Fruit fly (Drosophila melanogaster): ENCODE data around the gene CG32547.

The CG32547 gene

DNA sequence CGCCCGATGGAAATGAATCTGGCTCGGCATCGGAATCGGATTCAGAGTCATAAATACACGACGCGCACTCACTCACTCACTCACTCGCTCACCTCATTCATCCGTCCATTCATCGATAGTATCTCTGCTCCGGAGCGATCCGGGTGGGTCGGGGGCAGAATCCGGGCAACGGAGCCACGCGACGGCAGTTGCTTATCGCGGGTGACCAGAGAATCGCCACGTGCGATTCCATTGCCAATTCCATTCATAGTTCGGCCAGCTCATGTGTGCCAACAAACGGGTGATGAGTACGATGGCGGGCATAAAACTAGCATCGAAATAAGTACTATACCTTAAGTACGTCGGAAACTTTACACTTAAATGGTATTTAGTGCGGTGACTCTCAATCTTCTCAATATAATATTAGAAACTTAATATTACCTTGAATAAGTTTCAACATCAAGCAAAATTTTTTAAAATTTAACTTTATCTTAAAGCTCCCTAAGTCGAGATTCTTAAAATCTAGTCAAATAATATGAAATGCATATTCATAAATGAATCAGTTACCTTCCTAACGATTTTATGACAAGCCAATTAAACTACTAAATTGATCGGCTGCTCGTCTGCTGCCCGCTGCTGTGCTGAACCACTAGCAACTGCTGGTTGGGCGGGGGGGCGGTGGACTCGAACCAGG lies 45.4 kb upstream of the CG32547 start (continued):
- TF ChIP-seq CG10631 (GFP tag; optimal IDR thresholded peaks at IDR 0.05) (peak; percentile 38), CG10669 (GFP tag; optimal IDR thresholded peaks at IDR 0.05) (peak; percentile 50), CG34406 (GFP tag; optimal IDR thresholded peaks at IDR 0.05) (peak; percentile 23), CG3032 (tag; optimal IDR thresholded peaks at IDR 0.05) (peak; percentile 49), CG15336 (GFP tag; IDR thresholded peaks at IDR 0.05) (peak; percentile 61), CG11294 (GFP tag; IDR thresholded peaks at IDR 0.05) (no peak), fd85E (GFP tag; optimal IDR thresholded peaks at IDR 0.05) (no peak), lz (GFP tag; optimal IDR thresholded peaks at IDR 0.05) (peak; percentile 16), spab (GFP tag; optimal IDR thresholded peaks at IDR 0.05) (peak; percentile 58), Ets21C (GFP tag; optimal IDR thresholded peaks at IDR 0.05) (no peak), Blimp-1 (GFP tag; optimal IDR thresholded peaks at IDR 0.05) (no peak), CG8632 (GFP tag; optimal IDR thresholded peaks at IDR 0.05) (peak; percentile 21), CG1621 (tag; optimal IDR thresholded peaks at IDR 0.05) (no peak), esn (GFP tag; optimal IDR thresholded peaks at IDR 0.05) (peak; percentile 41), CG32006 (GFP tag; optimal IDR thresholded peaks at IDR 0.05) (peak; percentile 65), CG6808 (GFP tag; optimal IDR thresholded peaks at IDR 0.05) (peak; percentile 58), CG8119 (GFP tag; IDR thresholded peaks at IDR 0.05) (peak; percentile 41; the same call in 2 of the 3 replicates), CG16779 (tag; optimal IDR thresholded peaks at IDR 0.05) (peak; percentile 12), Gug (GFP tag; IDR thresholded peaks at IDR 0.05) (no peak), Eip93F (GFP tag; optimal IDR thresholded peaks at IDR 0.05) (no peak), Eip75B (GFP tag; optimal IDR thresholded peaks at IDR 0.05) (peak; percentile 51), fkh (GFP tag; optimal IDR thresholded peaks at IDR 0.05) (no peak), dac (GFP tag; optimal IDR thresholded peaks at IDR 0.05) (no peak), net (GFP tag; optimal IDR thresholded peaks at IDR 0.05) (peak; percentile 52), pdm3 (GFP tag; optimal IDR thresholded peaks at IDR 0.05) (peak; percentile 47), CG6792 (GFP tag; optimal IDR thresholded peaks at IDR 0.05) (peak; percentile 23), salr (GFP tag; optimal IDR thresholded peaks at IDR 0.05) (peak in 1 of 2 experiments; percentile 37), dsx (GFP tag; optimal IDR thresholded peaks at IDR 0.05; ENCODE audit: poor library complexity, severe bottlenecking) (peak; percentile 29), fd59A (GFP tag; optimal IDR thresholded peaks at IDR 0.05) (peak; percentile 40)

DNA sequence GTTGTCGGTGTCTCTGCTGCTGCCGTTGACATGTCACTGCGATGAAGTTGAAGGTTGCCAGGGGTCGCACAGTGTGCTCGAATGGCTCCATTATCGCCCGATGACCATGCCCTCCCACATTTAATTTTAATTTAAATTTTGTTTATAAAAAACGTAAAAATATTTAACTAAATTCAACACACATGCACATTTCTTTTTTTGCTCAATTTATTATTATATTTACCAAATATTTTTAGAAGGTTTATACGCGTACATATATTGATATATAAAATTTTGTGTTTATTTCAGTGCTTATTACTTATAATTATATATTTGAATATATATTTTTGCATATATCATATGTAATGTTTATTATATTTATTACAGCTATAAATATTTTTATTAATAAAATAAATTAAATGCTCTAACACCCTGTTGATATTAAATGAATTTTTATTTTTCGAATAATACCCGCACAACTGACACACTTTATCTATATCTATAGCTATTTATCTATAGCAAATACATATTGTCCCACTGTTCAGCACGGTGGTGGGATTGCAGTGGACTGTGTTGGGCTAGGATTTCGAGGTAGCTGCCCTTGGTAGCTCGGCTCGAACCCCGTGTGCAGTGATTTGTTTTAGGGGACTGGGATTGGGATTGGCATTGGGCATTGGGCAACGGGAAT lies 44.0 kb upstream of the CG32547 start:
- TF ChIP-seq Ets96B (tag; optimal IDR thresholded peaks at IDR 0.05) (no peak), Blimp-1 (GFP tag; optimal IDR thresholded peaks at IDR 0.05) (no peak), CG34406 (GFP tag; optimal IDR thresholded peaks at IDR 0.05) (no peak), svp (GFP tag) (peak; percentile 59), fkh (GFP tag; optimal IDR thresholded peaks at IDR 0.05) (no peak), cyc (GFP tag; optimal IDR thresholded peaks at IDR 0.05) (no peak), Sox15 (GFP tag; optimal IDR thresholded peaks at IDR 0.05) (no peak), Eip78C (GFP tag) (peak; percentile 35), Hr38 (GFP tag; optimal IDR thresholded peaks at IDR 0.05) (no peak), dac (GFP tag; optimal IDR thresholded peaks at IDR 0.05) (no peak), CG15336 (GFP tag; IDR thresholded peaks at IDR 0.05) (no peak), Sox14 (GFP tag; optimal IDR thresholded peaks at IDR 0.05) (no peak)

Measured in whole organism, prepupa.